Fruit fly (Drosophila melanogaster) S2 (cell line): Measurements from ENCODE around the gene Bka.
A peak's percentile ranks its signal among the peaks of the same experiment; 100 is the strongest.

ENCODE experiments used
- CG8478 ChIP-seq: fragments of >200 bp; optimal IDR thresholded peaks from 2 replicates; lab custom pipeline; 2018
- CTCF ChIP-seq, 2 experiments: fragments of >200 bp; optimal IDR thresholded peaks; 2 replicates each; lab custom pipeline; 2018

The Bka gene

dm6 chr2L:9907320-9908256, 12.5 kb downstream of the Bka start:
- no peak for TF ChIP-seq CTCF (optimal IDR thresholded peaks at IDR 0.05; lab: Kevin White, UChicago)
- no peak for TF ChIP-seq CG8478 (lab: Kevin White, UChicago)

DNA sequence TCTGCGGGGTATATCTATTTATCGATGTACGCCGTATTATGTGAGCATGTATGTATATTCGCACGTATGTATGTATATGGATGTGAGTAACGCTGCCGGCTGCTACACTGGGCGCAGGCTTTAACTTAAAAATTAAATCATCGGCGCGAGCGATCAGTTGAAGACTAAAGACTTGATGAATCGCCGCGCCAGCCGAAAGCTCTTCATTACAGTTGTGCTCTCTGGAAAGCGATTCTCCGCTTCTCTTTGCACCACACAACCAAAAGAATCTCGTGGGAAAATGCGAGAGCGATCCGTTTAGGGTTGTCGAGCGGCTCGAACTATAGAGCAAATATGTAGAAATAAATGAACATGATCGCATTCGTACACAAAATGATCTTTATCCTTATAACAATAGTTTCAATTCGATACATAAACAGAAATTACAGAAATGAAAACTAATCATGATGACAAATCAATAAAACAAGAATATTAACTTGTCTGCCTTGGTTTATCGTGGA, 13.4 kb downstream of the Bka start, which contains the start of gene CG13124:
Gene CG13124 (minus strand): TSS at position 166 of the 500 bp plus-strand sequence.
- no peak for TF ChIP-seq CTCF (optimal IDR thresholded peaks at IDR 0.05; lab: Kevin White, UChicago)
- TF ChIP-seq CG8478 (lab: Kevin White, UChicago), result no peak

- no peak for TF ChIP-seq CG8478 (lab: Kevin White, UChicago)
- no peak for TF ChIP-seq CTCF (optimal IDR thresholded peaks at IDR 0.05; lab: Kevin White, UChicago)
These were observed 16.7 kb downstream of the Bka start for dm6 chr2L:9911783-9912182.

- TF ChIP-seq CG8478 (lab: Kevin White, UChicago), result no peak
These were observed 17.6 kb downstream of the Bka start, which contains the start of the genes Etl1 and Srp54 for dm6 chr2L:9912570-9913260. Gene Etl1 (minus strand): TSS chr2L:9912608. Gene Srp54 (plus strand): TSS chr2L:9912911.

DNA sequence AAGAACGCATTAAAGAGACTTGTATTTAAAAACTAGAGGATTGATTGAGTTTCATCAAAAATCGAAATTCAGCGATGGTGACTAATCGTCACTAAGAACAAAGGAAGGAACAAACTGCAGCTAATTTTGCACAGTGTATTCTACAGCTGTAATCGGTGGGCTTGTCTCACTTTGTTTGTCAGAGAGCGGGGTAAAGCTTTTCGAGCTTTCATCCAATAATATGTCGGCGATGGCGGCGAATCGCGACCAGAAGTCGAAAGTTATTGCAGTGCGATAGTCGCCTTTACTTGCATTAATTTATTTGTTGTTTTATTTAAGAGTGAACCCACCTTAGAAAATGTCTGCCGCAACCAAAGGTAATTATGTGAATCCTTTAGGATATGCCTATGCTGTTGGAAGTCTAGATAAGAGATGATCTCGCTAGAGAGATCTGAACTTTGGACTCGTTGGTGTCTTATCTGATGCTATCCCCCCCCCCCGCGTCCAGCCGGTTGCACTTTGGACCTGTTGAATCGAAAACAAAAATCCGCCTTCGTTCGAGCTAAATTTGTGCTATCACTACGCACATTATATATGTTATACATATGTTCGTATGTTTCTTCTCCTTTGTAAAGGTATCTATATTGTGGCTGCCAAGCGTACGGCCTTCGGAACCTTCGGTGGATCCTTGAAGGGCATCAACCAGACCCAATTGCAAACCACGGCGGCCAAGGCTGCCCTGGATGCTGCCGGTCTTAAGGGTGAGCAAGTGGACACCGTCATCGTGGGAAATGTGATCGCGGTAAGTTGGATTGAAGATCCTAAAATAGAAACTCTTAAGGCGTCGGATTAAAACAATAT, 20.1 kb downstream of the Bka start, which contains the start of gene yip2:
Gene yip2 (plus strand): TSS at position 243 of the 840 bp plus-strand sequence.
- no peak for TF ChIP-seq CG8478 (lab: Kevin White, UChicago)
- TF ChIP-seq CTCF (optimal IDR thresholded peaks at IDR 0.05; lab: Kevin White, UChicago), result no peak

dm6 chr2L:9918020-9918959, 23.2 kb downstream of the Bka start, which contains the start of the genes CG5885 and CG4598:
Gene CG5885 (minus strand): TSS chr2L:9918330.
Gene CG4598 (plus strand): TSS chr2L:9918618.
- peak in 1 of 2 experiments; percentile 29 for TF ChIP-seq CTCF (optimal IDR thresholded peaks at IDR 0.05; lab: Kevin White, UChicago)
- no peak for TF ChIP-seq CG8478 (lab: Kevin White, UChicago)

dm6 chr2L:9919218-9919617, 24.1 kb downstream of the Bka start:
- no peak for TF ChIP-seq CG8478 (lab: Kevin White, UChicago)

dm6 chr2L:9919949-9920348, 24.9 kb downstream of the Bka start, which contains the start of gene CG4594:
Gene CG4594 (plus strand): TSS chr2L:9920160.
- no peak for TF ChIP-seq CTCF (optimal IDR thresholded peaks at IDR 0.05; lab: Kevin White, UChicago)

DNA sequence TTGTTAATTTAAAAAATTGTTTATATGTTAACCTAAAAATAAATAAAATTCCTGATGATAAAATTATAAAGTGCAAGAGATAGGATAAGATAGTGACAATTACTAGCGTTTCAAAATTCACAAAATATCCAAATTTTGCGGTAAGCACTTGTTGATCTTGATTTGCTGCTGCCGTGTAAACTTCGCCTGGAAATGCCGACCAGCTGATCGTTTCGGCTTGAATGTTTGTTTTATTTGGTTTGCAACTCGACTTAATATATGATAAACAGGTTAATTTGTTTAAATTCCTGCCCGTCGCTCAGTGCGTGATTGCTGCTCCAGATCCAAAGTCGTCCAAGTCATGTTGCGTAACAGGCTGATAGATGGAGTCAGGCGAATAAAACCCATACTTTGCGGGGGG, 26.3 kb downstream of the Bka start, which contains the start of gene CG4592:
Gene CG4592 (plus strand): TSS at position 233 of the 400 bp plus-strand sequence.
- TF ChIP-seq CG8478 (lab: Kevin White, UChicago) (no peak), CTCF (optimal IDR thresholded peaks at IDR 0.05; lab: Kevin White, UChicago) (no peak)

DNA sequence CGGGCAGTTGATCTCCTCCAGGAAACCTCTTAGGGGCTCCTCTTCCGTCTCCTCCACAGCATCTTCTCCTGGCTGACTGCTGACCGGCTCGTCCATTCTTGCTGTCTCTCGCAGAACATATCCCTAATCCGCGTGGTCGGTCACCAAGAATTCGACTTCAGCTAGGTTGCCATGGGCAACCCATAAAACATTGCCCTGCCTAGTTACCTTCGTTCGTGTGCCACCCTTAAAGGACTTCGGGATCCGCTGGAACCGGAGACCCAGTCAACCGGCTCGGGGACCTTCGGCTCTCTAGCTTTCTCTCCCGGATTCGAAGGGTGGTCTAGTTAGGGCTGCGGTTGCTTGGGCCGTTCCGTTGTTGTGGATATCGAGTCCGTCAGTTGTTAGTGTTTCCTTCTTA, 29.7 kb downstream of the Bka start, which contains the start of the genes TbCMF46 and CG42366:
Gene TbCMF46 (minus strand): TSS at position 101 of the 400 bp plus-strand sequence.
Gene CG42366 (plus strand): TSS at position 397 of the 400 bp plus-strand sequence.
- TF ChIP-seq CTCF (optimal IDR thresholded peaks at IDR 0.05; lab: Kevin White, UChicago) (no peak), CG8478 (lab: Kevin White, UChicago) (no peak)

DNA sequence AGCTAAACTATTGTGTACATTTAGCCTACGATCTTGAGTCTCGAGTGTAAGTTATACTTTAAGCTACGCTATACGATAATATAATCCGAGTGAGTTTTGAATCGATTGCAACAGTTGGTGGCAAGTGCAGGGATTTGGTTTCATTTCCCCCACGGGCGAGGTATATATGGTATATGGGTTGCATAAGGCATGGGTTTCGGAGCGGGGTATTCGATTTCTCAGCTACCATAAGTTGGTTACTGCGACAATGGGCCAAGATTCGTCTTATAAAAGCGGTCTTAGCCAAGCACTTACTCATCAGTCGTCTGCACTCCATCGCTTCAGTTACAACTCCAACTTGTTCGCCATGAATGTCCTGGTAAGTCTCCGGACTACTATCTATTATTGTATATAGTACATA, 35.2 kb downstream of the Bka start, which contains the start of gene CG42367:
Gene CG42367 (plus strand): TSS at position 301 of the 400 bp plus-strand sequence.
- TF ChIP-seq CTCF (optimal IDR thresholded peaks at IDR 0.05; lab: Kevin White, UChicago), result no peak
- no peak for TF ChIP-seq CG8478 (lab: Kevin White, UChicago)

dm6 chr2L:9933063-9933462, 38.0 kb downstream of the Bka start, which contains the start of gene Cpr30F:
Gene Cpr30F (minus strand): TSS chr2L:9933163.
- no peak for TF ChIP-seq CTCF (optimal IDR thresholded peaks at IDR 0.05; lab: Kevin White, UChicago)
- no peak for TF ChIP-seq CG8478 (lab: Kevin White, UChicago)
